Worm (Caenorhabditis elegans) whole organism, L1 larva: ENCODE measurements around the gene jtr-1.

Experiments used
- C04F5.9 ChIP-seq: sonication (generic microtip); optimal IDR thresholded peaks from 2 replicates; lab custom pipeline; 2016; ENCODE audit warnings: missing genetic modification characterization, missing compliant biosample characterization
- Y116A8C.19 ChIP-seq: sonication (generic microtip); optimal IDR thresholded peaks from 2 replicates; lab custom pipeline; 2016; ENCODE audit warnings: missing compliant biosample characterization, missing genetic modification characterization, borderline replicate concordance
- alr-1 ChIP-seq: fragments of 200-800 bp; sonication (Bioruptor generic); optimal IDR thresholded peaks from 2 replicates; lab custom pipeline; 2018; ENCODE audit warnings: borderline replicate concordance, mild to moderate bottlenecking, missing genetic modification characterization, missing compliant biosample characterization
- ama-1 ChIP-seq: fragments of 150-350 bp; optimal IDR thresholded peaks from 2 replicates; lab custom pipeline; 2014
- blmp-1 ChIP-seq: fragments of 150-350 bp; optimal IDR thresholded peaks from 2 replicates; lab custom pipeline; 2014; ENCODE audit warnings: missing biosample characterization, missing genetic modification characterization
- ceh-63 ChIP-seq: fragments of 200-800 bp; sonication (Bioruptor generic); optimal IDR thresholded peaks from 2 replicates; lab custom pipeline; 2018; ENCODE audit warnings: mild to moderate bottlenecking, missing genetic modification characterization, missing compliant biosample characterization
- ceh-8 ChIP-seq: fragments of 200-800 bp; sonication (Bioruptor generic); optimal IDR thresholded peaks from 2 replicates; lab custom pipeline; 2018; ENCODE audit warnings: mild to moderate bottlenecking, missing genetic modification characterization, moderate library complexity, missing compliant biosample characterization
- ceh-82 ChIP-seq, 3 experiments: fragments of 150-350 bp in 1 of 3; sonication (generic microtip) in 2 of 3; optimal IDR thresholded peaks; 2 replicates each; lab custom pipeline; 2014 to 2017; ENCODE audit warnings: missing biosample characterization in 3 of 3, missing genetic modification characterization in 3 of 3
- ces-1 ChIP-seq: fragments of 150-350 bp; optimal IDR thresholded peaks from 2 replicates; lab custom pipeline; 2014; ENCODE audit warnings: missing biosample characterization, missing genetic modification reagents, missing genetic modification characterization
- dpl-1 ChIP-seq, 3 experiments: fragments of 150-350 bp in 2 of 3; sonication (generic microtip) in 1 of 3; optimal IDR thresholded peaks; 2 replicates each; lab custom pipeline; 2014 to 2017; ENCODE audit warnings: missing biosample characterization in 3 of 3, missing genetic modification characterization in 3 of 3, missing genetic modification reagents in 3 of 3
- dsc-1 ChIP-seq: sonication (generic microtip); optimal IDR thresholded peaks from 2 replicates; lab custom pipeline; 2016; ENCODE audit warnings: mild to moderate bottlenecking, missing genetic modification characterization, missing compliant biosample characterization
- efl-1 ChIP-seq, 4 experiments: fragments of 150-350 bp; optimal IDR thresholded peaks in 3 of 4; peaks in 1 of 4; 1 replicate in 1 of 4; 2 replicates in 3 of 4; lab custom pipeline; 2014; ENCODE audit warnings: missing biosample characterization in 2 of 4, missing genetic modification characterization in 2 of 4, missing genetic modification reagents in 2 of 4
- egl-13 ChIP-seq: sonication (generic microtip); optimal IDR thresholded peaks from 2 replicates; lab custom pipeline; 2016; ENCODE audit warnings: missing genotype, missing genetic modification reagents, missing genetic modification characterization, missing compliant biosample characterization
- elt-2 ChIP-seq: sonication (generic microtip); optimal IDR thresholded peaks from 2 replicates; lab custom pipeline; 2016; ENCODE audit warnings: missing genetic modification characterization, mild to moderate bottlenecking, inconsistent platforms, missing compliant biosample characterization, missing genetic modification reagents
- elt-3 ChIP-seq, 6 experiments: fragments of 150-350 bp in 1 of 6; sonication (generic microtip); optimal IDR thresholded peaks; 2 replicates each; lab custom pipeline; 2017 to 2018; ENCODE audit warnings: missing biosample characterization in 6 of 6, missing genetic modification characterization in 6 of 6, inconsistent platforms in 1 of 6
- ets-5 ChIP-seq: fragments of 200-800 bp; sonication (Bioruptor generic); IDR thresholded peaks from 2 replicates; pipeline ENCODE4 v1.3.6; 2022; ENCODE audit warnings: missing genetic modification characterization, missing compliant biosample characterization
- fkh-8 ChIP-seq: sonication (generic microtip); optimal IDR thresholded peaks from 2 replicates; lab custom pipeline; 2016; ENCODE audit warnings: mild to moderate bottlenecking, missing genetic modification characterization, missing compliant biosample characterization
- grh-1 ChIP-seq: fragments of 200-800 bp; sonication (Bioruptor generic); IDR thresholded peaks from 2 replicates; pipeline ENCODE4 v1.3.6; 2022; ENCODE audit warnings: missing genetic modification reagents, missing genetic modification characterization, missing compliant biosample characterization
- hlh-17 ChIP-seq: fragments of 200-800 bp; sonication (Bioruptor generic); optimal IDR thresholded peaks from 2 replicates; lab custom pipeline; 2018; ENCODE audit warnings: missing genetic modification characterization, mild to moderate bottlenecking, missing compliant biosample characterization, moderate library complexity, borderline replicate concordance
- hpl-2 ChIP-seq: fragments of 150-350 bp; optimal IDR thresholded peaks from 2 replicates; lab custom pipeline; 2014; ENCODE audit warnings: missing biosample characterization, missing genetic modification reagents, missing genetic modification characterization
- isw-1 ChIP-seq: fragments of 200-800 bp; sonication (Bioruptor generic); IDR thresholded peaks from 2 replicates; pipeline ENCODE4 v1.3.6; 2022; ENCODE audit warnings: missing genetic modification characterization, missing compliant biosample characterization
- lin-13 ChIP-seq: fragments of 150-350 bp; optimal IDR thresholded peaks from 2 replicates; lab custom pipeline; 2014; ENCODE audit warnings: missing biosample characterization, missing genetic modification reagents, missing genetic modification characterization
- lin-14 ChIP-seq: fragments of 200-800 bp; sonication (Bioruptor generic); optimal IDR thresholded peaks from 2 replicates; lab custom pipeline; 2018; ENCODE audit warnings: mild to moderate bottlenecking, missing genetic modification characterization, moderate library complexity, missing compliant biosample characterization
- lin-15B ChIP-seq: fragments of 150-350 bp; sonication (generic microtip); optimal IDR thresholded peaks from 3 replicates; lab custom pipeline; 2014; ENCODE audit warnings: missing biosample characterization, missing genetic modification characterization
- lir-3 ChIP-seq: sonication (generic microtip); optimal IDR thresholded peaks from 2 replicates; lab custom pipeline; 2016; ENCODE audit warnings: mild to moderate bottlenecking, missing genetic modification characterization, moderate library complexity, missing compliant biosample characterization; ENCODE audit not compliant: poor library complexity
- mab-9 ChIP-seq: fragments of 200-800 bp; sonication (Bioruptor generic); IDR thresholded peaks from 2 replicates; pipeline ENCODE4 v1.3.6; 2022; ENCODE audit warnings: missing genetic modification reagents, missing genetic modification characterization, missing compliant biosample characterization
- mef-2 ChIP-seq: fragments of 150-350 bp; optimal IDR thresholded peaks from 2 replicates; lab custom pipeline; 2014; ENCODE audit warnings: missing biosample characterization, missing genetic modification characterization
- mep-1 ChIP-seq: fragments of 150-350 bp; optimal IDR thresholded peaks from 2 replicates; lab custom pipeline; 2014; ENCODE audit warnings: missing biosample characterization, missing genetic modification characterization
- nhr-12 ChIP-seq: sonication (generic microtip); optimal IDR thresholded peaks from 2 replicates; lab custom pipeline; 2017; ENCODE audit warnings: missing biosample characterization, missing genetic modification characterization
- nhr-19 ChIP-seq: fragments of 200-800 bp; sonication (Bioruptor generic); conservative IDR thresholded peaks from 2 replicates; pipeline ENCODE4 v1.3.6; 2022; ENCODE audit warnings: missing genetic modification characterization, missing compliant biosample characterization
- nhr-20 ChIP-seq: sonication (generic microtip); optimal IDR thresholded peaks from 2 replicates; lab custom pipeline; 2016; ENCODE audit warnings: mild to moderate bottlenecking, missing genetic modification characterization, missing compliant biosample characterization
- nhr-28 ChIP-seq: fragments of 150-350 bp; optimal IDR thresholded peaks from 2 replicates; lab custom pipeline; 2014; ENCODE audit warnings: missing biosample characterization, missing genetic modification characterization
- nhr-47 ChIP-seq: sonication (generic microtip); optimal IDR thresholded peaks from 2 replicates; lab custom pipeline; 2016; ENCODE audit warnings: mild to moderate bottlenecking, missing genetic modification characterization, moderate library complexity, missing compliant biosample characterization
- nhr-71 ChIP-seq: sonication (generic microtip); optimal IDR thresholded peaks from 2 replicates; lab custom pipeline; 2016; ENCODE audit warnings: mild to moderate bottlenecking, missing genetic modification characterization, moderate library complexity, missing compliant biosample characterization
- nhr-77 ChIP-seq: fragments of 150-350 bp; optimal IDR thresholded peaks from 2 replicates; lab custom pipeline; 2014; ENCODE audit warnings: missing biosample characterization, missing genetic modification characterization
- nhr-84 ChIP-seq: sonication (generic microtip); optimal IDR thresholded peaks from 2 replicates; lab custom pipeline; 2017; ENCODE audit warnings: missing biosample characterization, missing genetic modification characterization
- nhr-85 ChIP-seq: sonication (generic microtip); peaks from one replicate; lab custom pipeline; 2016; ENCODE audit warnings: missing genetic modification characterization, inconsistent platforms, missing compliant biosample characterization
- pag-3 ChIP-seq: sonication (generic microtip); optimal IDR thresholded peaks from 2 replicates; lab custom pipeline; 2017; ENCODE audit warnings: missing genetic modification characterization, mild to moderate bottlenecking, missing compliant biosample characterization, antibody characterized with exemption, borderline replicate concordance; ENCODE audit not compliant: insufficient read depth
- pax-3 ChIP-seq: fragments of 200-800 bp; sonication (Bioruptor generic); optimal IDR thresholded peaks from 2 replicates; lab custom pipeline; 2018; ENCODE audit warnings: mild to moderate bottlenecking, missing genetic modification characterization, moderate library complexity, missing compliant biosample characterization
- pqm-1 ChIP-seq: sonication (generic microtip); optimal IDR thresholded peaks from 3 replicates; lab custom pipeline; 2017; ENCODE audit warnings: missing biosample characterization, missing genetic modification characterization
- rnt-1 ChIP-seq: sonication (generic microtip); optimal IDR thresholded peaks from 2 replicates; lab custom pipeline; 2016; ENCODE audit warnings: mild to moderate bottlenecking, missing genetic modification characterization, moderate library complexity, missing compliant biosample characterization
- snpc-4 ChIP-seq: fragments of 150-350 bp; optimal IDR thresholded peaks from 2 replicates; lab custom pipeline; 2014; ENCODE audit warnings: missing biosample characterization, missing genetic modification characterization
- sptf-1 ChIP-seq: fragments of 150-350 bp; optimal IDR thresholded peaks from 2 replicates; lab custom pipeline; 2014; ENCODE audit warnings: missing biosample characterization, missing genetic modification characterization
- swsn-7 ChIP-seq: sonication (generic microtip); optimal IDR thresholded peaks from 2 replicates; lab custom pipeline; 2016; ENCODE audit warnings: missing genetic modification characterization, missing compliant biosample characterization
- tlp-1 ChIP-seq: fragments of 150-350 bp; optimal IDR thresholded peaks from 2 replicates; lab custom pipeline; 2014; ENCODE audit warnings: missing biosample characterization, missing genetic modification characterization
- unc-130 ChIP-seq: fragments of 150-350 bp; optimal IDR thresholded peaks from 2 replicates; lab custom pipeline; 2017; ENCODE audit warnings: missing biosample characterization, missing genetic modification characterization, inconsistent platforms
- unc-30 ChIP-seq: sonication (generic microtip); optimal IDR thresholded peaks from 2 replicates; lab custom pipeline; 2017; ENCODE audit warnings: missing biosample characterization, missing genetic modification characterization
- unc-98 ChIP-seq: fragments of 200-800 bp; sonication (Bioruptor generic); IDR thresholded peaks from 2 replicates; pipeline ENCODE4 v1.3.6; 2022; ENCODE audit warnings: missing genetic modification characterization, missing compliant biosample characterization
- vab-15 ChIP-seq: sonication (generic microtip); optimal IDR thresholded peaks from 2 replicates; lab custom pipeline; 2017; ENCODE audit warnings: missing genotype, mild to moderate bottlenecking, missing genetic modification characterization, missing compliant biosample characterization
- xbp-1 ChIP-seq: sonication (generic microtip); optimal IDR thresholded peaks from 2 replicates; lab custom pipeline; 2016; ENCODE audit warnings: missing genetic modification characterization, missing compliant biosample characterization
- ztf-4 ChIP-seq: fragments of 150-350 bp; optimal IDR thresholded peaks from 2 replicates; lab custom pipeline; 2014; ENCODE audit warnings: missing biosample characterization, missing genetic modification characterization

The jtr-1 gene

DNA sequence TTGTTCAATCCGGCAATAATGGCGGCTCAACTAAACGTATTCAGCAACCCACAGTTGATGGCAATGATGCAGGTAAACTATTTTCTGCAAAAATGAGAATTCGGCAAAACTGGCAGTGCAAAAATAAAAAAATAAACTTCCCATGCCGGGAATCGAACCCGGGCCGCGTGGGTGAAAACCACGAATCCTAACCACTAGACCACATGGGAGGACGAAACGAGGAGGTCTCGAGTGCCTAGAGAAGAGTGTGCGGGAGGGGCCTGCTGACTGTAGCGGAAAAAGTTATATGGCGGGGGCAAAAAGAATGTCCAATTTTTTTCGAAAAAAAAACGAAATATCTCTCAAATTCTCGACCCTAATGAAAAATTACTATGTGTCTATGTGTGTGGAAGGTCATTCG, 32.6 kb upstream of the jtr-1 start (continued):
- TF ChIP-seq pax-3 (no peak), lin-13 (GFP tag; lab: Kevin White, UChicago) (peak; percentile 52), nhr-20 (tag; lab: Kevin White, UChicago) (peak; percentile 58), lin-15B (no peak), ces-1 (GFP tag; lab: Kevin White, UChicago) (no peak), ceh-82 (tag; optimal IDR thresholded peaks at IDR 0.05; lab: Kevin White, UChicago) (peak in 1 of 3 experiments; percentile 64), nhr-77 (no peak), isw-1 (GFP tag; lab: Robert Waterston, UW) (peak; percentile 6; the same call in 1 of the 2 replicates), rnt-1 (tag; lab: Kevin White, UChicago) (peak; percentile 69)

DNA sequence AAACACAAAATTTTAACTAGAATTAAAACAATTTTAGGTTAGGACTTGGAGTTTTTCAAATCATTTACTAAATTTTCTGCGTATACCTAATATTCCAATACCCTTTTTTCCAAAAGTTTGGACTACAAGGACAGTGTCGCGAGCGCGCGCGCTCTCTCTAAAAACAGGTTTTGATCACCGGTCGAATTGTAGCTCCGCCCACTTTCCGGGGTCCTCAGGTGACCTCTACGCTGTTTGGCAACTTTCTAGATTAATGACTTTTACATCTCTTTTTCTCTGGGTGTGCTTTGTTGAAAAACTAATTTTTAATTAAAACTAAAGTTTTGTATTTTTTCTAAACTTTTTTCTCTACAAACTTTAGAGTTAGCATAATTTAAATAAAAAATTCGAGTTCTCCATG, 31.7 kb upstream of the jtr-1 start:
- TF ChIP-seq nhr-28, result no peak
- TF ChIP-seq fkh-8 (tag; lab: Kevin White, UChicago), result no peak
- TF ChIP-seq C04F5.9, result no peak
- peak; percentile 64 for TF ChIP-seq lin-14 (GFP tag; lab: Kevin White, UChicago)
- no peak for TF ChIP-seq ceh-63 (GFP tag; lab: Kevin White, UChicago)
- TF ChIP-seq nhr-19 (GFP tag; lab: Robert Waterston, UW), result peak; percentile 28
- no peak for TF ChIP-seq elt-2 (tag; lab: Kevin White, UChicago)
- no peak for TF ChIP-seq ztf-4 (tag; lab: Kevin White, UChicago)
- TF ChIP-seq grh-1 (GFP tag; lab: Robert Waterston, UW), result peak; percentile 96
- no peak for TF ChIP-seq pqm-1
- TF ChIP-seq lir-3, result no peak
- no peak for TF ChIP-seq xbp-1 (tag; lab: Kevin White, UChicago)
- no peak for TF ChIP-seq snpc-4
- TF ChIP-seq mef-2, result no peak
- TF ChIP-seq elt-3 (tag; optimal IDR thresholded peaks at IDR 0.05; lab: Kevin White, UChicago), result no peak
- peak; percentile 29 for TF ChIP-seq nhr-47 (tag; lab: Kevin White, UChicago)
- no peak for TF ChIP-seq nhr-12 (tag; lab: Kevin White, UChicago)
- no peak for TF ChIP-seq ama-1 (lab: Kevin White, UChicago)
- no peak for TF ChIP-seq egl-13 (tag; lab: Kevin White, UChicago)
- peak; percentile 89 for TF ChIP-seq nhr-85 (tag; lab: Kevin White, UChicago)
- no peak for TF ChIP-seq hpl-2 (GFP tag; lab: Kevin White, UChicago)
- peak; percentile 9 for TF ChIP-seq swsn-7 (tag; lab: Kevin White, UChicago)
- TF ChIP-seq dsc-1 (tag; lab: Kevin White, UChicago), result no peak
- no peak for TF ChIP-seq hlh-17 (GFP tag; lab: Kevin White, UChicago)
- no peak for TF ChIP-seq vab-15 (tag; lab: Kevin White, UChicago)
- TF ChIP-seq lin-15B, result no peak
- TF ChIP-seq nhr-71 (tag; lab: Kevin White, UChicago), result peak; percentile 66
- TF ChIP-seq ceh-8 (GFP tag; lab: Kevin White, UChicago), result no peak
- no peak for TF ChIP-seq ceh-82 (tag; optimal IDR thresholded peaks at IDR 0.05; lab: Kevin White, UChicago)
- TF ChIP-seq Y116A8C.19 (tag; lab: Kevin White, UChicago), result no peak
- no peak for TF ChIP-seq unc-98
- TF ChIP-seq dpl-1 (GFP tag; optimal IDR thresholded peaks at IDR 0.05; lab: Kevin White, UChicago), result peak in 1 of 3 experiments; percentile 24
- TF ChIP-seq unc-30 (tag; lab: Kevin White, UChicago), result no peak
- TF ChIP-seq sptf-1, result no peak
- TF ChIP-seq nhr-84 (tag; lab: Kevin White, UChicago), result no peak
- TF ChIP-seq mab-9 (GFP tag; lab: Robert Waterston, UW), result no peak
- no peak for TF ChIP-seq unc-130 (tag; lab: Kevin White, UChicago)
- TF ChIP-seq mep-1 (tag; lab: Kevin White, UChicago), result peak; percentile 7
- no peak for TF ChIP-seq tlp-1
- no peak for TF ChIP-seq alr-1 (tag; lab: Kevin White, UChicago)
- peak; percentile 58 for TF ChIP-seq blmp-1 (tag; lab: Kevin White, UChicago)
- no peak for TF ChIP-seq ets-5
- TF ChIP-seq pag-3 (tag; lab: Kevin White, UChicago), result no peak
- peak in 1 of 2 experiments; percentile 7 for TF ChIP-seq efl-1 (optimal IDR thresholded peaks at IDR 0.05; lab: Kevin White, UChicago)
- TF ChIP-seq efl-1 (GFP tag; optimal IDR thresholded peaks at IDR 0.05 in 1 of 2; lab: Kevin White, UChicago), result no peak
- no peak for TF ChIP-seq nhr-77
